Fruit fly (Drosophila melanogaster): Measurements from ENCODE around the gene CG13046.

DNA sequence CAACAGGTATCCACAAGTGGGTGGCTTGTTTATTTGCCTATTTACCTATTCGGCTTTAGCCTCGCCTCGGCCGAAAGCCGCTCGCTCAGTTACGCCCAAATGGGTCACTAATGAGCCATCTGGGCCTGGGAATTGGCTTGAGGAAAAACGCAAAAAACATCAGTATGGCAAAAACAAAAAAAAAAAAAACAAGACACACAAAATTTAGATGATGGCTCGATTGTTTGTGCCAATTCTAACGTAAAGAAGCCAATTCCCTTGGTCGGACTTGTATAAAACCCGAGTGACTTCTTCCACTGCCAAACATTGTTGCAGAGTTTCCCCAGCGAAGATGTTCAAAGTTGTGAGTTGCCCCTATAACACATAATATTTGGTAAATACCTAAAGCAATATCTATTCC, 12.9 kb upstream of the CG13046 start, which contains the start of gene CG4982:
- TF ChIP-seq Myc (optimal IDR thresholded peaks at IDR 0.05) (no peak), h (GFP tag; optimal IDR thresholded peaks at IDR 0.05) (no peak), Abd-B (GFP tag; optimal IDR thresholded peaks at IDR 0.05) (no peak), CrebA (GFP tag; optimal IDR thresholded peaks at IDR 0.05; ENCODE audit: borderline replicate concordance) (no peak), Dfd (GFP tag; optimal IDR thresholded peaks at IDR 0.05) (no peak), psq (GFP tag; optimal IDR thresholded peaks at IDR 0.05) (no peak), dmrt93B (GFP tag; optimal IDR thresholded peaks at IDR 0.05) (no peak), Vsx2 (GFP tag; optimal IDR thresholded peaks at IDR 0.05; ENCODE audit: partially characterized antibody) (no peak)

All from whole organism, wandering third instar larva.